Worm (Caenorhabditis elegans) whole organism, L4/young adult: ENCODE data around the gene F10G7.5.

Experiments used
- W03F9.2 ChIP-seq: fragments of 150-350 bp; optimal IDR thresholded peaks from 2 replicates; lab custom pipeline; 2014; ENCODE audit warnings: missing biosample characterization, missing genetic modification characterization
- dao-5 ChIP-seq: sonication (generic microtip); optimal IDR thresholded peaks from 2 replicates; lab custom pipeline; 2016; ENCODE audit warnings: missing genotype, missing genetic modification characterization, moderate library complexity, missing compliant biosample characterization

DNA sequence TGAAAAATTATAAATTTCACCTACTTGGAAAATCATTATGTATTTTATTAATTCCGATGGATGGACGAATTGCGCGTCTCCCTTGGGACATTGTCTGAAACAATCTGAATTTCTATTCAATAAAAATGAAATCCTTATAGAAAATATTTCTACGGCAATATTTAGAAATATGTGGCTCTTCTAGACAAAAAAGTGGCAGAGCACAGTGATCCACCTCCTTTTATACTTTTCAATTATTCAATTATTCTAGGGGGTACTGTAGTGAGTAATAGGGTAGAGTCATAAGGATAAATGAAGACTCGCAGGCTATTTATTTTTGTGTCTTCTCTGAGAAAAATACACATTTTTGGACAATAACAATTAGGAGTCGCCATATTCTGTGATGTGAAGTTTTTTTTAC lies 30.0 kb upstream of the F10G7.5 start, which contains the start of gene T05A7.12:
- TF ChIP-seq dao-5 (tag; lab: Kevin White, UChicago), result no peak
- TF ChIP-seq W03F9.2 (tag; lab: Kevin White, UChicago), result no peak
